Fruit fly (Drosophila melanogaster): ENCODE data around the gene Pect.

The Pect gene

DNA sequence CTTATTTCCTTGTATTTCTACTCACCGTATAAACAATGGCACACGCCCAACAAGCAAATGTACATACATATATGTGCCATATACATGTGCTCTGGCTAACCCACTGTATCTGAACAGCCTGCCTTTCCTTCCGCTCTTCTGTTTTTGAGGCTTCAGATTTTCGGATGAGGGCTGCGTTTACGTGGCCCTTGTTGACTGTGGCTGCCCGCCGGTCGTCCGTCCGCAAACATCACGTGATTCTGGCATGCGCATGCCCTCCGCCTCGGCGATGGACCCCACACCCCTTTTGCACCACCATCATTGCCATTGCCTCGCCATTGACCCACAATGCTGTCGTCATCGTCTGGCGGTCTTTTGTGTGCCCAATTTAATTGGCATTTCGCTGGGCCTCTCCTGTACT lies 1.7 kb downstream of the Pect start (continued):
- TF ChIP-seq prd (optimal IDR thresholded peaks at IDR 0.05) (no peak), prd (GFP tag; IDR thresholded peaks at IDR 0.05) (no peak), pros (GFP tag; optimal IDR thresholded peaks at IDR 0.05) (peak; percentile 45), so (GFP tag; IDR thresholded peaks at IDR 0.05) (peak; percentile 51; the same call in 1 of the 3 replicates), nau (GFP tag; optimal IDR thresholded peaks at IDR 0.05) (no peak), cg (GFP tag; optimal IDR thresholded peaks at IDR 0.05) (peak; percentile 7), CG5953 (GFP tag; IDR thresholded peaks at IDR 0.05) (0 out of 2 replicates have a peak, but pooled peaks have one; percentile 27), pum (GFP tag; optimal IDR thresholded peaks at IDR 0.05) (no peak), Doc3 (GFP tag; IDR thresholded peaks at IDR 0.05; ENCODE audit: partially characterized antibody) (no peak), CG16813 (GFP tag; IDR thresholded peaks at IDR 0.05; ENCODE audit: partially characterized antibody) (no peak), pita (GFP tag; optimal IDR thresholded peaks at IDR 0.05) (no peak), nom (GFP tag; optimal IDR thresholded peaks at IDR 0.05) (peak; percentile 53), CG1603 (tag; optimal IDR thresholded peaks at IDR 0.05) (peak; percentile 20), Poxn (GFP tag; IDR thresholded peaks at IDR 0.05) (no peak), cwo (GFP tag; optimal IDR thresholded peaks at IDR 0.05) (peak; percentile 99), Nf-YA (GFP tag; IDR thresholded peaks at IDR 0.05) (no peak), HmgD (GFP tag; optimal IDR thresholded peaks at IDR 0.05) (no peak), Mrtf (GFP tag; IDR thresholded peaks at IDR 0.05) (no peak), CG2712 (tag; optimal IDR thresholded peaks at IDR 0.05) (no peak), CG13287 (GFP tag; IDR thresholded peaks at IDR 0.05; ENCODE audit: partially characterized antibody) (peak; percentile 14; the same call in 1 of the 2 replicates), CG8290 (GFP tag; optimal IDR thresholded peaks at IDR 0.05) (peak; percentile 17), CG8290 (tag; optimal IDR thresholded peaks at IDR 0.05) (peak in 1 of 2 experiments; percentile 56), TFAM (GFP tag; optimal IDR thresholded peaks at IDR 0.05) (no peak), Bteb2 (GFP tag; optimal IDR thresholded peaks at IDR 0.05) (no peak), CG32767 (GFP tag; IDR thresholded peaks at IDR 0.05) (peak; percentile 59; the same call in 1 of the 2 replicates), Chrac-16 (GFP tag; optimal IDR thresholded peaks at IDR 0.05) (no peak), CG2875 (GFP tag; optimal IDR thresholded peaks at IDR 0.05) (peak; percentile 10), eyg (GFP tag; optimal IDR thresholded peaks at IDR 0.05) (no peak), toy (GFP tag; IDR thresholded peaks at IDR 0.05) (no peak), sima (GFP tag; optimal IDR thresholded peaks at IDR 0.05) (no peak), CG33213 (GFP tag; optimal IDR thresholded peaks at IDR 0.05) (no peak), fu2 (GFP tag; optimal IDR thresholded peaks at IDR 0.05) (no peak), dan (GFP tag; IDR thresholded peaks at IDR 0.05) (no peak), vnd (GFP tag; IDR thresholded peaks at IDR 0.05; ENCODE audit: partially characterized antibody) (no peak), CG17829 (tag; optimal IDR thresholded peaks at IDR 0.05) (peak; percentile 4), Sox102F (GFP tag; optimal IDR thresholded peaks at IDR 0.05) (peak; percentile 14), CG2199 (GFP tag; IDR thresholded peaks at IDR 0.05) (peak; percentile 88; the same call in 2 of the 3 replicates), run (tag; optimal IDR thresholded peaks at IDR 0.05) (peak; percentile 21), CG30431 (GFP tag; optimal IDR thresholded peaks at IDR 0.05) (no peak), CG17385 (GFP tag; optimal IDR thresholded peaks at IDR 0.05) (peak; percentile 30), MTF-1 (GFP tag; optimal IDR thresholded peaks at IDR 0.05; ENCODE audit: borderline replicate concordance) (peak; percentile 36), hth (optimal IDR thresholded peaks at IDR 0.05) (no peak), lov (optimal IDR thresholded peaks at IDR 0.05) (no peak), lov (GFP tag; IDR thresholded peaks at IDR 0.05) (peak; percentile 66; the same call in 1 of the 3 replicates), CG7928 (GFP tag; optimal IDR thresholded peaks at IDR 0.05) (no peak), NK7.1 (GFP tag; optimal IDR thresholded peaks at IDR 0.05) (no peak), CG7357 (GFP tag; IDR thresholded peaks at IDR 0.05) (no peak), CG13123 (GFP tag; optimal IDR thresholded peaks at IDR 0.05) (no peak), bsh (GFP tag; optimal IDR thresholded peaks at IDR 0.05) (peak in 1 of 2 experiments; percentile 18), chif (GFP tag; optimal IDR thresholded peaks at IDR 0.05) (peak in 1 of 2 experiments; percentile 8), gcm (GFP tag; optimal IDR thresholded peaks at IDR 0.05) (peak; percentile 76), CG8281 (tag; optimal IDR thresholded peaks at IDR 0.05) (no peak)

Measured in whole organism, embryonic.